Worm (Caenorhabditis elegans) whole organism, L3 larva: ENCODE results near the gene mpst-1.
A peak's percentile ranks its signal among the peaks of the same experiment; 100 is the strongest.

Source experiments
- ama-1 ChIP-seq: fragments of 150-350 bp; optimal IDR thresholded peaks from 2 replicates; lab custom pipeline; 2018
- lin-15B ChIP-seq: fragments of 150-350 bp; optimal IDR thresholded peaks from 2 replicates; lab custom pipeline; 2014; ENCODE audit warnings: missing biosample characterization, missing genetic modification characterization
- sea-2 ChIP-seq: fragments of 150-350 bp; sonication (generic microtip); optimal IDR thresholded peaks from 4 replicates; lab custom pipeline; 2014; ENCODE audit warnings: missing biosample characterization, missing genetic modification reagents, missing genetic modification characterization
- zag-1 ChIP-seq: fragments of 150-350 bp; optimal IDR thresholded peaks from 2 replicates; lab custom pipeline; 2014; ENCODE audit warnings: missing biosample characterization, missing genetic modification characterization

DNA sequence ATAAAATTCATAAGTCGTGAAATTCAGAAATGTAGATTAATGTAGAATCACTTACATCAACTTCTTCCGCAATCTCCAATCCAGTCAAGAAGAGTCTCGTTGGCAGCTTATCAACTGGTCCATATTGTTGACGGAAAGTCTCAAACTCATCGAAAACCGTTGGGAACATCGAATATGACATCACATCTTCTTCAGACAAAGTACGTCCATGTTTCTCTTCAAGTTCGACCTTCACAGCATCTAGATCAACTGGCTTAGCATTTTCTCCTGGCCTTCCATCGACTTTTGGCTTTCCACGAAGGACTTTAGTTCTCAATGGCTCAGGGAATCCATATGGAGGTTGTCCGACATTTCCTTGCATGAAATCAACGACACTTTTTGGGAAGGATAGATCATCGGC, 8.1 kb downstream of the mpst-1 start:
- TF ChIP-seq zag-1 (tag; lab: Kevin White, UChicago), result no peak
- no peak for TF ChIP-seq sea-2
- peak; percentile 55 for TF ChIP-seq ama-1 (lab: Kevin White, UChicago)
- TF ChIP-seq lin-15B (tag; lab: Kevin White, UChicago), result no peak
